Worm (Caenorhabditis elegans): ENCODE data around the gene acs-14.

acs-14 gene

DNA sequence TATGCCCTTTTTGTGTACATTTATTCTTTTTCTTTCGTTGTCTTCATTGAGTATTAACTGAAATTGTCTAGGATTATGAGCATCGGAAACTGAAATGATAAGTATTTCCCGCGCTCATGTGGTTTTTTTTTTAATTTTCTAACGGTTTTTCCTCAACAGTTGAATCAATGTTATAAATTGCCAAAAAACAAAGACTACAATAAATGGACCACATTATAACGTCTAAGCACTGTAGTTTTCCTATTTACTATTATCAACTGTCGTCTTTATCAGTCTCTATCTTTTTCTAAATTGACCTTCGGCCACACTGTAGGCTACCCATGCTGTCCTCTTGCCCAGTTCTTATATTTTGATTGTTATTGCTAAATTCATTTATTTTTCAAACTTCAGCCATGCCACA, at the start of gene acs-14:
TSS of gene acs-14 (plus strand) at position 391 of the 400 bp plus-strand sequence.
- TF ChIP-seq cnd-1 (tag; optimal IDR thresholded peaks at IDR 0.05) (no peak), hlh-1 (tag; optimal IDR thresholded peaks at IDR 0.05) (no peak), elt-1 (tag; optimal IDR thresholded peaks at IDR 0.05; ENCODE audit: borderline replicate concordance, insufficient read depth) (no peak), ceh-39 (tag; optimal IDR thresholded peaks at IDR 0.05) (no peak), sptf-1 (tag; optimal IDR thresholded peaks at IDR 0.05) (no peak), zip-8 (tag; optimal IDR thresholded peaks at IDR 0.05) (no peak), unc-39 (tag; optimal IDR thresholded peaks at IDR 0.05) (no peak), tbx-8 (GFP tag; optimal IDR thresholded peaks at IDR 0.05) (no peak), mep-1 (tag; optimal IDR thresholded peaks at IDR 0.05) (no peak), unc-120 (tag; optimal IDR thresholded peaks at IDR 0.05; ENCODE audit: poor library complexity, severe bottlenecking) (no peak), sem-2 (GFP tag; optimal IDR thresholded peaks at IDR 0.05) (no peak), snpc-4 (tag; optimal IDR thresholded peaks at IDR 0.05) (no peak), M03D4.4 (tag; optimal IDR thresholded peaks at IDR 0.05) (no peak)

DNA sequence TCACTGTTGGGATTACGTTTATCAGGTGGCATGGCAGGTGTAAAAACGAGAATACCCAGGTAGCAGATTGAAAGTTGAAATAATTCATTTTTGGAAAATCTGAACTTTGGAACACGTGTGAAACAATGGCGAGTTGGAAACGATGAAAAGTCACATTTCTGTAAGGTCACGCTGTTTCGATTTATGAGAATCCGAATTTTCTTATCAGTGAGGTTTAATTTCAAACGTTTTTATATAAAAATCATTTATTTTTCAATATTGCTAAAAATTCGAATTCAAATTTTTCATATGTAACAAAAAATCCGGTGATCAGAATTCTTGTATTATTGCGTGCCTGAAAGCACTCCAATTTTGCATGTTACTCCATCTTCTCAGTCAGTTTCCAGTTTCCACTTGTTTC, 45.3 kb upstream of the acs-14 start, which contains the start of gene F07D3.3:
TSS of gene F07D3.3 (minus strand) at position 101 of the 400 bp plus-strand sequence.
- no peak for TF ChIP-seq ham-2 (GFP tag; optimal IDR thresholded peaks at IDR 0.05)
- TF ChIP-seq lin-13 (tag; optimal IDR thresholded peaks at IDR 0.05) = no peak
- no peak for TF ChIP-seq lsy-2 (tag; optimal IDR thresholded peaks at IDR 0.05)
- TF ChIP-seq cnd-1 (tag; optimal IDR thresholded peaks at IDR 0.05) = no peak
- TF ChIP-seq zip-8 (tag; optimal IDR thresholded peaks at IDR 0.05) = no peak
- TF ChIP-seq ceh-83 (GFP tag; optimal IDR thresholded peaks at IDR 0.05) = no peak
- TF ChIP-seq nhr-76 (tag; optimal IDR thresholded peaks at IDR 0.05) = no peak
- no peak for TF ChIP-seq nhr-237 (tag; optimal IDR thresholded peaks at IDR 0.05)
- TF ChIP-seq unc-62 (GFP tag; optimal IDR thresholded peaks at IDR 0.05) = no peak
- TF ChIP-seq mep-1 (tag; optimal IDR thresholded peaks at IDR 0.05) = no peak
- TF ChIP-seq nhr-28 (tag; optimal IDR thresholded peaks at IDR 0.05) = no peak
- TF ChIP-seq nhr-12 (tag; optimal IDR thresholded peaks at IDR 0.05) = no peak
- no peak for TF ChIP-seq sem-2 (GFP tag; optimal IDR thresholded peaks at IDR 0.05)
- TF ChIP-seq unc-120 (tag; optimal IDR thresholded peaks at IDR 0.05; ENCODE audit: poor library complexity, severe bottlenecking) = no peak
- no peak for TF ChIP-seq lin-32 (GFP tag; optimal IDR thresholded peaks at IDR 0.05)
- TF ChIP-seq ces-1 (GFP tag; optimal IDR thresholded peaks at IDR 0.05) = no peak
- no peak for TF ChIP-seq ceh-39 (tag; optimal IDR thresholded peaks at IDR 0.05)
- TF ChIP-seq pha-4 (tag; optimal IDR thresholded peaks at IDR 0.05) = no peak
- TF ChIP-seq elt-3 (tag; optimal IDR thresholded peaks at IDR 0.05) = no peak
- no peak for TF ChIP-seq ceh-43 (GFP tag; optimal IDR thresholded peaks at IDR 0.05)

- TF ChIP-seq ceh-43 (GFP tag; optimal IDR thresholded peaks at IDR 0.05) (no peak), bed-3 (GFP tag; optimal IDR thresholded peaks at IDR 0.05) (no peak), zip-8 (tag; optimal IDR thresholded peaks at IDR 0.05) (no peak), nhr-2 (tag; optimal IDR thresholded peaks at IDR 0.05) (no peak), nhr-28 (tag; optimal IDR thresholded peaks at IDR 0.05) (no peak)
These were observed 42.4 kb upstream of the acs-14 start for ce11 chrV:9465529-9465928.

DNA sequence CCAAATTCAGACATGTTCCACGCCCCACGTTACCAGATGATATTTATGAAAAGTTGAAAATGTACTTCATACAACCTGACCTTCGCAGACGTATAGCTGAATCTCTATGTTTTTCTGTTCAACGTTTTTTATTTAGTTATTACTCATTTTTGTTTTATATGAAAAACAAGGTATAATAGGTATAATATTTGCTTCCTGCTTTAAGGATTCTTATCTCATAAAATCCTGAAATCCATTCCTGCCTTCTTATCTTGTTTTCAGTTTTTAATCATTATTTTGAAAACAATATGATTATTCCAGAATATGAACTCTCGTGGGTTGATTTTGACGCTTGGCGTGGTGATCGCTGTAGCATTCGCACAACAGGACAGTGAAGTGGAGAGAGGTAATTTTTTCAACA, 36.3 kb upstream of the acs-14 start, which contains the start of gene flp-6:
TSS of gene flp-6 (plus strand) at position 301 of the 400 bp plus-strand sequence.
- no peak for TF ChIP-seq sptf-1 (tag; optimal IDR thresholded peaks at IDR 0.05)
- TF ChIP-seq nhr-12 (tag; optimal IDR thresholded peaks at IDR 0.05) = no peak
- no peak for TF ChIP-seq flh-1 (GFP tag; optimal IDR thresholded peaks at IDR 0.05)
- no peak for TF ChIP-seq pha-4 (tag; optimal IDR thresholded peaks at IDR 0.05)
- no peak for TF ChIP-seq lin-32 (GFP tag; optimal IDR thresholded peaks at IDR 0.05)
- TF ChIP-seq snpc-4 (tag; optimal IDR thresholded peaks at IDR 0.05) = no peak
- TF ChIP-seq tbx-8 (GFP tag; optimal IDR thresholded peaks at IDR 0.05) = no peak
- TF ChIP-seq elt-1 (tag; optimal IDR thresholded peaks at IDR 0.05; ENCODE audit: borderline replicate concordance, insufficient read depth) = no peak
- no peak for TF ChIP-seq M03D4.4 (tag; optimal IDR thresholded peaks at IDR 0.05)
- TF ChIP-seq ham-2 (GFP tag; optimal IDR thresholded peaks at IDR 0.05) = no peak
- TF ChIP-seq blmp-1 (tag; optimal IDR thresholded peaks at IDR 0.05) = no peak
- TF ChIP-seq sem-2 (GFP tag; optimal IDR thresholded peaks at IDR 0.05) = no peak
- no peak for TF ChIP-seq lsy-2 (tag; optimal IDR thresholded peaks at IDR 0.05)
- no peak for TF ChIP-seq cnd-1 (tag; optimal IDR thresholded peaks at IDR 0.05)
- TF ChIP-seq hlh-1 (tag; optimal IDR thresholded peaks at IDR 0.05) = no peak
- TF ChIP-seq drap-1 (GFP tag; optimal IDR thresholded peaks at IDR 0.05) = no peak
- TF ChIP-seq ces-1 (GFP tag; optimal IDR thresholded peaks at IDR 0.05) = no peak
- TF ChIP-seq unc-120 (tag; optimal IDR thresholded peaks at IDR 0.05; ENCODE audit: poor library complexity, severe bottlenecking) = no peak
- TF ChIP-seq elt-3 (tag; optimal IDR thresholded peaks at IDR 0.05) = no peak
- no peak for TF ChIP-seq unc-39 (tag; optimal IDR thresholded peaks at IDR 0.05)

Measured in whole organism, mixed stage, embryonic.